Fruit fly (Drosophila melanogaster): ENCODE measurements around the gene CG5276.

Gene CG5276

DNA sequence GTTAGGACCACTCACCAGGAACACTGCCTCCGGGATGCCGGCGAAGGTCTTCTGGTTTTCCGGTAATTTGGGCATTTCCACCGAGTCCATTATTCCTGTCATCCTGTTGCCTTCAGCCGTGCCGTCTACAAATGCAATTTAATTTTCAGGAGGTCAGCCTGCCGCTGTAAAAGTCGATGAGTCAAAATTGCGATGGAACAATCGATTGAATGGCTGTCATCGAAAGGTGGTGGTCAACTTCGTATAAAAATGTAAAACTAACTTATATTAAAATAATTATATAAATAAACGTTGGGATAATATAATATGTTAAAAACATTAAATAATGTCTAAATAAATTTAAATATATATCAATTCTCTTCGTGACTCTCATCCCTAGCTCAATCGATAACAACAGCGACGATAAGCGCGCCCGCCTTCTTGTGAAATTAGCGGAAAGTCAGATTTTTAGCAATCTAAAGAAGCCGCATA, 21.8 kb upstream of the CG5276 start, which contains the start of the genes mgr and Irbp (continued):
- TF ChIP-seq CkIIα-i1 (GFP tag; IDR thresholded peaks at IDR 0.05) (no peak), CG10147 (GFP tag; optimal IDR thresholded peaks at IDR 0.05) (peak; percentile 92), bowl (GFP tag; IDR thresholded peaks at IDR 0.05) (peak; percentile 84), Doc2 (GFP tag; IDR thresholded peaks at IDR 0.05) (peak; percentile 70), CG11085 (GFP tag; IDR thresholded peaks at IDR 0.05) (peak; percentile 88), ranshi (GFP tag; IDR thresholded peaks at IDR 0.05) (peak; percentile 92), lbe (GFP tag; optimal IDR thresholded peaks at IDR 0.05) (no peak), CG6175 (GFP tag; IDR thresholded peaks at IDR 0.05) (peak; percentile 85), CG16813 (GFP tag; IDR thresholded peaks at IDR 0.05; ENCODE audit: partially characterized antibody) (peak; percentile 83), en (GFP tag; optimal IDR thresholded peaks at IDR 0.05) (no peak), mld (GFP tag; IDR thresholded peaks at IDR 0.05; ENCODE audit: partially characterized antibody) (peak; percentile 14; the same call in 1 of the 3 replicates), Nf-YA (GFP tag; IDR thresholded peaks at IDR 0.05) (peak; percentile 85; the same call in 1 of the 2 replicates), h (optimal IDR thresholded peaks at IDR 0.05) (no peak), CG10979 (tag; optimal IDR thresholded peaks at IDR 0.05) (peak; percentile 92), CG4360 (GFP tag; IDR thresholded peaks at IDR 0.05) (peak; percentile 64), z (GFP tag; IDR thresholded peaks at IDR 0.05) (no peak), oc (tag; optimal IDR thresholded peaks at IDR 0.05) (no peak), cg (GFP tag; optimal IDR thresholded peaks at IDR 0.05) (no peak), trem (tag; optimal IDR thresholded peaks at IDR 0.05) (peak; percentile 95), kni (GFP tag; optimal IDR thresholded peaks at IDR 0.05) (no peak), CG7839 (tag; optimal IDR thresholded peaks at IDR 0.05) (peak; percentile 92), CG10209 (GFP tag; optimal IDR thresholded peaks at IDR 0.05) (peak; percentile 91), fd102C (GFP tag; optimal IDR thresholded peaks at IDR 0.05) (peak; percentile 84), HLH4C (GFP tag; IDR thresholded peaks at IDR 0.05; ENCODE audit: partially characterized antibody) (peak; percentile 84), CG17802 (tag; optimal IDR thresholded peaks at IDR 0.05) (peak; percentile 59), aop (GFP tag; IDR thresholded peaks at IDR 0.05) (no peak), TFAM (GFP tag; optimal IDR thresholded peaks at IDR 0.05) (peak; percentile 3), so (GFP tag; IDR thresholded peaks at IDR 0.05) (peak; percentile 93), CG12219 (GFP tag; optimal IDR thresholded peaks at IDR 0.05) (peak; percentile 72), fru (optimal IDR thresholded peaks at IDR 0.05) (no peak), CG8478 (optimal IDR thresholded peaks at IDR 0.05) (no peak), Hmx (GFP tag; optimal IDR thresholded peaks at IDR 0.05) (no peak), Lim3 (GFP tag; IDR thresholded peaks at IDR 0.05) (peak; percentile 71), gem (tag; optimal IDR thresholded peaks at IDR 0.05) (peak; percentile 97), zfh2 (GFP tag; optimal IDR thresholded peaks at IDR 0.05) (peak; percentile 68), CG10543 (GFP tag; optimal IDR thresholded peaks at IDR 0.05) (no peak), Dfd (GFP tag; optimal IDR thresholded peaks at IDR 0.05) (no peak), CG8924 (tag; optimal IDR thresholded peaks at IDR 0.05) (peak; percentile 94), CG13296 (GFP tag; optimal IDR thresholded peaks at IDR 0.05) (peak; percentile 86), NK7.1 (GFP tag; optimal IDR thresholded peaks at IDR 0.05) (no peak), gt (GFP tag; IDR thresholded peaks at IDR 0.05) (peak; percentile 73), CG2129 (GFP tag; IDR thresholded peaks at IDR 0.05; ENCODE audit: partially characterized antibody) (peak; percentile 79), Dp (GFP tag; optimal IDR thresholded peaks at IDR 0.05) (peak; percentile 68), Sin3A (optimal IDR thresholded peaks at IDR 0.05) (no peak), kah (GFP tag; optimal IDR thresholded peaks at IDR 0.05) (peak; percentile 68), Bgb (GFP tag; IDR thresholded peaks at IDR 0.05; ENCODE audit: partially characterized antibody) (peak; percentile 75), crc (GFP tag; optimal IDR thresholded peaks at IDR 0.05) (no peak), Side (GFP tag; optimal IDR thresholded peaks at IDR 0.05) (no peak), CG14860 (GFP tag; IDR thresholded peaks at IDR 0.05; ENCODE audit: partially characterized antibody) (peak; percentile 85), lov (optimal IDR thresholded peaks at IDR 0.05) (no peak), lov (GFP tag; IDR thresholded peaks at IDR 0.05) (peak; percentile 64; the same call in 1 of the 3 replicates), CoRest (tag; optimal IDR thresholded peaks at IDR 0.05) (peak; percentile 93)

All from whole organism, embryonic.